Fruit fly (Drosophila melanogaster) whole organism: Measurements from ENCODE around the gene Frl.

Source experiments
- CG8478 ChIP-seq: fragments of >200 bp; optimal IDR thresholded peaks from 2 replicates; lab custom pipeline; 2018; ENCODE audit warnings: inconsistent platforms
- Dll ChIP-seq: fragments of >200 bp; optimal IDR thresholded peaks from 2 replicates; lab custom pipeline; 2017
- EcR ChIP-seq, 2 experiments: fragments of >200 bp; optimal IDR thresholded peaks; 2 replicates each; lab custom pipeline; 2017; ENCODE audit warnings: missing biosample characterization in 2 of 2, missing genetic modification characterization in 2 of 2, missing genetic modification reagents in 2 of 2
- pan ChIP-seq: fragments of >200 bp; optimal IDR thresholded peaks from 2 replicates; lab custom pipeline; 2017
- psq ChIP-seq: fragments of >200 bp; optimal IDR thresholded peaks from 2 replicates; lab custom pipeline; 2017
- usp ChIP-seq: fragments of >200 bp; optimal IDR thresholded peaks from 2 replicates; lab custom pipeline; 2017; ENCODE audit warnings: missing biosample characterization, missing genetic modification characterization, mixed read lengths

dm6 chr3L:14031171-14032126 lies 21.6 kb upstream of the Frl start, which contains the start of the genes CG6650 and endos:
- TF ChIP-seq usp (GFP tag; lab: Kevin White, UChicago) = no peak
- TF ChIP-seq pan (lab: Kevin White, UChicago) = no peak
- no peak for TF ChIP-seq EcR (GFP tag; optimal IDR thresholded peaks at IDR 0.05; lab: Kevin White, UChicago)
- TF ChIP-seq Dll = no peak
- no peak for TF ChIP-seq psq (lab: Kevin White, UChicago)
- TF ChIP-seq CG8478 (lab: Kevin White, UChicago) = no peak
